Worm (Caenorhabditis elegans) whole organism, young adult: Measurements from ENCODE around the gene pals-17.

Experiments
- ama-1 ChIP-seq, 3 experiments: fragments of 150-350 bp in 1 of 3; sonication (generic microtip) in 2 of 3; optimal IDR thresholded peaks; 2 replicates each; lab custom pipeline; 2014 to 2018; ENCODE audit warnings: missing biosample characterization in 2 of 3, missing genetic modification characterization in 2 of 3, missing genetic modification reagents in 2 of 3
- let-526 ChIP-seq: fragments of 200-800 bp; sonication (Bioruptor generic); IDR thresholded peaks from 2 replicates; pipeline ENCODE4 v1.3.6; 2022; ENCODE audit warnings: missing genetic modification reagents, missing genetic modification characterization, missing compliant biosample characterization
- lin-26 ChIP-seq: fragments of 200-800 bp; sonication (Bioruptor generic); IDR thresholded peaks from 2 replicates; pipeline ENCODE4 v1.3.6; 2022; ENCODE audit warnings: missing genetic modification reagents, missing genetic modification characterization, missing compliant biosample characterization
- lin-54 ChIP-seq: fragments of 200-800 bp; sonication (Bioruptor generic); optimal IDR thresholded peaks from 2 replicates; lab custom pipeline; 2018; ENCODE audit warnings: mild to moderate bottlenecking, missing genetic modification characterization, missing compliant biosample characterization
- nhr-80 ChIP-seq: sonication (generic microtip); optimal IDR thresholded peaks from 2 replicates; lab custom pipeline; 2016; ENCODE audit warnings: missing genetic modification characterization, missing compliant biosample characterization
- tlf-1 ChIP-seq: fragments of 200-800 bp; sonication (Bioruptor generic); optimal IDR thresholded peaks from 2 replicates; lab custom pipeline; 2018; ENCODE audit warnings: mild to moderate bottlenecking, missing genetic modification characterization, missing compliant biosample characterization

DNA sequence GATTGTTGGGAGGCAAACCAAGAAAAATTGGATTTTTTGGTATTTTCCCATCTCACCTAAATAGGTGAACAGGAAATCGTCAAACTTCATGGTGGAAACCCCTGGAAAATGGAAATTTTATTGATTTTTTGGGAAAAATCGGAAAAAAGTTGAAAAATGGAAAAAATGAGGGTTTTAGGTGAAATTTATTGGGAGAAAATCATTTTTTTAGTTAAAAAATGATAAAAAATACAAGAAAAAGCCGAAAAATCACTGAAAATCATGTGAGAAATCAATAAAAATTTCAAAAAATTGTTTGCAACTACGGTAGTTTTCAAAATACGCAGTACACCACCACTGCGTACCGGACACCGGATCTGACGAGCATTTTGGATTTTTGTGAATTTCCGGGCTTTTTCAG, 35.5 kb upstream of the pals-17 start, which contains the start of gene lelo-2:
- TF ChIP-seq ama-1 (optimal IDR thresholded peaks at IDR 0.05; lab: Kevin White, UChicago): no peak
- no peak for TF ChIP-seq ama-1 (GFP tag; optimal IDR thresholded peaks at IDR 0.05; lab: Kevin White, UChicago)
- TF ChIP-seq nhr-80 (tag; lab: Kevin White, UChicago): no peak
- TF ChIP-seq lin-26 (GFP tag; lab: Robert Waterston, UW): no peak
- no peak for TF ChIP-seq lin-54 (GFP tag; lab: Kevin White, UChicago)
- TF ChIP-seq tlf-1: no peak
- TF ChIP-seq let-526 (GFP tag; lab: Robert Waterston, UW): no peak
